Fruit fly (Drosophila melanogaster): ENCODE results near the gene Cnx99A.

The Cnx99A gene

dm6 chr3R:29290588-29291530, 28.6 kb downstream of the Cnx99A start (continued):
- TF ChIP-seq CG34422 (GFP tag; IDR thresholded peaks at IDR 0.05) (peak; percentile 22; the same call in 1 of the 3 replicates), CG32767 (GFP tag; IDR thresholded peaks at IDR 0.05) (no peak), pzg (GFP tag; optimal IDR thresholded peaks at IDR 0.05) (no peak), Tbp (GFP tag; optimal IDR thresholded peaks at IDR 0.05) (no peak), pan (optimal IDR thresholded peaks at IDR 0.05) (no peak), pan (GFP tag; optimal IDR thresholded peaks at IDR 0.05 in 1 of 2, IDR thresholded peaks at IDR 0.05 in 1 of 2) (peak in 1 of 2 experiments; percentile 31), CG5245 (GFP tag; optimal IDR thresholded peaks at IDR 0.05) (no peak), sc (optimal IDR thresholded peaks at IDR 0.05) (no peak), sc (GFP tag; optimal IDR thresholded peaks at IDR 0.05) (no peak), CG11093 (GFP tag; IDR thresholded peaks at IDR 0.05) (no peak), prd (optimal IDR thresholded peaks at IDR 0.05) (no peak), prd (GFP tag; IDR thresholded peaks at IDR 0.05) (peak; percentile 64; the same call in 2 of the 3 replicates), chif (GFP tag; optimal IDR thresholded peaks at IDR 0.05) (no peak), CG32772 (GFP tag; IDR thresholded peaks at IDR 0.05) (no peak), CG2875 (GFP tag; optimal IDR thresholded peaks at IDR 0.05) (no peak), pita (GFP tag; optimal IDR thresholded peaks at IDR 0.05) (no peak), knrl (GFP tag; IDR thresholded peaks at IDR 0.05; ENCODE audit: partially characterized antibody) (no peak), CG1024 (GFP tag; IDR thresholded peaks at IDR 0.05) (no peak), CG12299 (tag; optimal IDR thresholded peaks at IDR 0.05) (no peak), esg (GFP tag; conservative IDR thresholded peaks at IDR 0.05) (no peak), danr (GFP tag; IDR thresholded peaks at IDR 0.05) (no peak), Hand (GFP tag; optimal IDR thresholded peaks at IDR 0.05) (no peak), CG16815 (GFP tag; optimal IDR thresholded peaks at IDR 0.05) (no peak), Eip74EF (GFP tag; optimal IDR thresholded peaks at IDR 0.05) (no peak), h (optimal IDR thresholded peaks at IDR 0.05) (no peak), phol (tag; optimal IDR thresholded peaks at IDR 0.05) (peak; percentile 42), CG9727 (GFP tag; optimal IDR thresholded peaks at IDR 0.05) (no peak), CG9817 (tag; optimal IDR thresholded peaks at IDR 0.05) (no peak), CG7271 (tag; optimal IDR thresholded peaks at IDR 0.05) (no peak), crol (GFP tag; IDR thresholded peaks at IDR 0.05) (no peak; the same call in 1 of the 2 replicates), Hr51 (GFP tag; optimal IDR thresholded peaks at IDR 0.05) (no peak), B-H1 (GFP tag; IDR thresholded peaks at IDR 0.05) (no peak)

- TF ChIP-seq rib (GFP tag; IDR thresholded peaks at IDR 0.05) (peak; percentile 66), slp2 (GFP tag; optimal IDR thresholded peaks at IDR 0.05) (no peak), vvl (GFP tag; IDR thresholded peaks at IDR 0.05) (peak; percentile 27; the same call in 1 of the 2 replicates), CG33213 (GFP tag; optimal IDR thresholded peaks at IDR 0.05) (no peak), CG31441 (GFP tag; IDR thresholded peaks at IDR 0.05) (0 out of 2 replicates have a peak, but pooled peaks have one; percentile 14), Abd-B (GFP tag; optimal IDR thresholded peaks at IDR 0.05) (no peak), ato (GFP tag; IDR thresholded peaks at IDR 0.05; ENCODE audit: partially characterized antibody) (0 out of 2 replicates have a peak, but pooled peaks have one; percentile 37), Atf6 (GFP tag; IDR thresholded peaks at IDR 0.05) (no peak), toy (GFP tag; IDR thresholded peaks at IDR 0.05) (no peak), CG2199 (GFP tag; IDR thresholded peaks at IDR 0.05) (peak; percentile 86), CG3163 (GFP tag; optimal IDR thresholded peaks at IDR 0.05) (no peak), CG9817 (tag; optimal IDR thresholded peaks at IDR 0.05) (no peak), sqz (GFP tag; optimal IDR thresholded peaks at IDR 0.05) (peak; percentile 64), ttk (GFP tag; IDR thresholded peaks at IDR 0.05) (peak; percentile 44; the same call in 1 of the 2 replicates), Lhr (GFP tag; optimal IDR thresholded peaks at IDR 0.05) (no peak), ems (GFP tag; optimal IDR thresholded peaks at IDR 0.05) (no peak), psq (GFP tag; optimal IDR thresholded peaks at IDR 0.05) (peak; percentile 56), gcm (GFP tag; optimal IDR thresholded peaks at IDR 0.05) (peak; percentile 25), CG1233 (GFP tag; optimal IDR thresholded peaks at IDR 0.05) (no peak)
Measured at dm6 chr3R:29287320-29287957, 32.0 kb downstream of the Cnx99A start.
